Worm (Caenorhabditis elegans): ENCODE measurements around the gene F53F8.3.

The F53F8.3 gene

ce11 chrV:20728763-20729350 is 39.5 kb upstream of the F53F8.3 start, which contains the start of gene ipla-3 (continued):
- peak; percentile 22 for TF ChIP-seq nhr-11 (tag; optimal IDR thresholded peaks at IDR 0.05)
- TF ChIP-seq hlh-30 (tag; optimal IDR thresholded peaks at IDR 0.05; ENCODE audit: insufficient read depth): peak; percentile 88
- no peak for TF ChIP-seq skn-1 (tag; optimal IDR thresholded peaks at IDR 0.05)
- no peak for TF ChIP-seq ztf-7 (tag; optimal IDR thresholded peaks at IDR 0.05)
- no peak for TF ChIP-seq daf-19 (GFP tag; conservative IDR thresholded peaks at IDR 0.05)
- peak; percentile 95 for TF ChIP-seq hlh-11 (tag; optimal IDR thresholded peaks at IDR 0.05)
- TF ChIP-seq nhr-102 (tag; optimal IDR thresholded peaks at IDR 0.05): peak; percentile 71
- no peak for TF ChIP-seq ceh-44 (GFP tag; IDR thresholded peaks at IDR 0.05)
- TF ChIP-seq fos-1 (tag; optimal IDR thresholded peaks at IDR 0.05): no peak
- peak; percentile 96 for TF ChIP-seq dve-1 (tag; optimal IDR thresholded peaks at IDR 0.05; ENCODE audit: insufficient read depth)
- no peak for TF ChIP-seq set-16 (GFP tag; IDR thresholded peaks at IDR 0.05)
- no peak for TF ChIP-seq madf-5 (GFP tag; IDR thresholded peaks at IDR 0.05)
- TF ChIP-seq lsy-2 (tag; optimal IDR thresholded peaks at IDR 0.05): peak in 1 of 2 experiments; percentile 53
- peak; percentile 54 for TF ChIP-seq dpl-1 (GFP tag; optimal IDR thresholded peaks at IDR 0.05)
- peak; percentile 77 to 97 for TF ChIP-seq daf-16 (GFP tag; optimal IDR thresholded peaks at IDR 0.05)
- peak; percentile 99 for TF ChIP-seq daf-16 (tag; optimal IDR thresholded peaks at IDR 0.05)
- TF ChIP-seq F26F4.8 (GFP tag; conservative IDR thresholded peaks at IDR 0.05): no peak
- TF ChIP-seq nhr-77 (tag; optimal IDR thresholded peaks at IDR 0.05): peak; percentile 91
- 0 out of 2 replicates have a peak, but pooled peaks have one; percentile 26 for TF ChIP-seq egl-43 (GFP tag; IDR thresholded peaks at IDR 0.05)
- no peak for TF ChIP-seq dmd-9 (GFP tag; IDR thresholded peaks at IDR 0.05)
- TF ChIP-seq hif-1 (tag; optimal IDR thresholded peaks at IDR 0.05): peak in 1 of 2 experiments; percentile 48
- peak; percentile 59 for TF ChIP-seq mes-2 (tag; optimal IDR thresholded peaks at IDR 0.05; ENCODE audit: poor library complexity, severe bottlenecking)
- TF ChIP-seq mxl-3 (GFP tag; optimal IDR thresholded peaks at IDR 0.05): peak; percentile 84
- TF ChIP-seq dmd-6 (GFP tag; IDR thresholded peaks at IDR 0.05): peak; percentile 97
- no peak for TF ChIP-seq ama-1 (optimal IDR thresholded peaks at IDR 0.05)
- no peak for TF ChIP-seq ztf-11 (tag; optimal IDR thresholded peaks at IDR 0.05)
- TF ChIP-seq lim-7 (GFP tag; IDR thresholded peaks at IDR 0.05): no peak
- TF ChIP-seq rbr-2 (tag; optimal IDR thresholded peaks at IDR 0.05): peak; percentile 62
- TF ChIP-seq aly-2 (tag; optimal IDR thresholded peaks at IDR 0.05): no peak
- TF ChIP-seq pha-4 (GFP tag; IDR thresholded peaks at IDR 0.05): peak; percentile 79
- TF ChIP-seq pha-4 (tag; optimal IDR thresholded peaks at IDR 0.05): peak; percentile 76
- no peak for TF ChIP-seq ceh-32 (tag; optimal IDR thresholded peaks at IDR 0.05; ENCODE audit: poor library complexity)
- TF ChIP-seq spr-1 (tag; optimal IDR thresholded peaks at IDR 0.05): peak; percentile 38
- no peak for TF ChIP-seq unc-39 (tag; optimal IDR thresholded peaks at IDR 0.05)
- TF ChIP-seq unc-62 (GFP tag; optimal IDR thresholded peaks at IDR 0.05 in 1 of 2): peak in 1 of 2 experiments; percentile 84
- TF ChIP-seq unc-62 (tag; optimal IDR thresholded peaks at IDR 0.05): no peak
- no peak for TF ChIP-seq vab-7 (GFP tag; IDR thresholded peaks at IDR 0.05)
- TF ChIP-seq aha-1 (tag): peak; percentile 14
- no peak for TF ChIP-seq Y5F2A.4 (GFP tag; optimal IDR thresholded peaks at IDR 0.05)
- no peak for TF ChIP-seq gei-8 (GFP tag; optimal IDR thresholded peaks at IDR 0.05)
- TF ChIP-seq F44E2.7 (GFP tag; IDR thresholded peaks at IDR 0.05): no peak
- peak; percentile 50 for TF ChIP-seq jun-1 (tag; optimal IDR thresholded peaks at IDR 0.05)
- peak; percentile 71 for TF ChIP-seq hmg-1.1 (GFP tag; IDR thresholded peaks at IDR 0.05)
- TF ChIP-seq T20F7.1 (GFP tag; optimal IDR thresholded peaks at IDR 0.05): no peak
- no peak for TF ChIP-seq mdt-29 (GFP tag; IDR thresholded peaks at IDR 0.05)
- TF ChIP-seq pqm-1 (tag; optimal IDR thresholded peaks at IDR 0.05): peak; percentile 81
- peak; percentile 12 for TF ChIP-seq nhr-10 (tag; optimal IDR thresholded peaks at IDR 0.05)
- no peak for TF ChIP-seq F37D6.2 (tag; optimal IDR thresholded peaks at IDR 0.05)
- TF ChIP-seq php-3 (GFP tag; IDR thresholded peaks at IDR 0.05): peak; percentile 72
- peak; percentile 70; the same call in 1 of the 2 replicates for TF ChIP-seq T26A8.4 (GFP tag; IDR thresholded peaks at IDR 0.05)

Measured in whole organism, L4 larva.